Worm (Caenorhabditis elegans) whole organism, L2 larva: ENCODE results near the gene egl-21.

Experiments
- F13H6.1 ChIP-seq: sonication (generic microtip); optimal IDR thresholded peaks from 2 replicates; lab custom pipeline; 2016; ENCODE audit warnings: missing genetic modification characterization, missing compliant biosample characterization
- R02D3.7 ChIP-seq: fragments of 150-350 bp; optimal IDR thresholded peaks from 2 replicates; lab custom pipeline; 2014; ENCODE audit warnings: missing biosample characterization, missing genetic modification characterization
- Y55F3AM.14 ChIP-seq: fragments of 200-800 bp; sonication (Bioruptor generic); optimal IDR thresholded peaks from 2 replicates; lab custom pipeline; 2018; ENCODE audit warnings: mild to moderate bottlenecking, missing genetic modification characterization, missing compliant biosample characterization
- ZK546.5 ChIP-seq: sonication (generic microtip); optimal IDR thresholded peaks from 2 replicates; lab custom pipeline; 2017; ENCODE audit warnings: missing biosample characterization, missing genetic modification characterization
- alr-1 ChIP-seq: fragments of 150-350 bp; optimal IDR thresholded peaks from 2 replicates; lab custom pipeline; 2014; ENCODE audit warnings: missing biosample characterization, missing genetic modification characterization
- ama-1 ChIP-seq: fragments of 150-350 bp; optimal IDR thresholded peaks from 2 replicates; lab custom pipeline; 2018; ENCODE audit warnings: inconsistent platforms
- blmp-1 ChIP-seq: sonication (generic microtip); optimal IDR thresholded peaks from 2 replicates; lab custom pipeline; 2017; ENCODE audit warnings: missing genetic modification characterization, mild to moderate bottlenecking, missing compliant biosample characterization, antibody characterized with exemption, moderate library complexity; ENCODE audit not compliant: insufficient read depth
- ceh-16 ChIP-seq: fragments of 150-350 bp; optimal IDR thresholded peaks from 2 replicates; lab custom pipeline; 2014; ENCODE audit warnings: missing biosample characterization, missing genetic modification characterization
- crh-2 ChIP-seq: sonication (generic microtip); optimal IDR thresholded peaks from 2 replicates; lab custom pipeline; 2017; ENCODE audit warnings: missing biosample characterization, missing genetic modification characterization
- dmd-4 ChIP-seq: sonication (generic microtip); optimal IDR thresholded peaks from 2 replicates; lab custom pipeline; 2017; ENCODE audit warnings: missing biosample characterization, missing genetic modification characterization
- egl-27 ChIP-seq: sonication (generic microtip); optimal IDR thresholded peaks from 3 replicates; lab custom pipeline; 2017; ENCODE audit warnings: missing biosample characterization, missing genetic modification reagents, missing genetic modification characterization
- elt-1 ChIP-seq: fragments of 150-350 bp; optimal IDR thresholded peaks from 2 replicates; lab custom pipeline; 2014; ENCODE audit warnings: missing biosample characterization, missing genetic modification characterization
- elt-3 ChIP-seq: sonication (generic microtip); optimal IDR thresholded peaks from 2 replicates; lab custom pipeline; 2017; ENCODE audit warnings: missing biosample characterization, missing genetic modification characterization
- fos-1 ChIP-seq: fragments of 150-350 bp; optimal IDR thresholded peaks from 2 replicates; lab custom pipeline; 2014; ENCODE audit warnings: missing biosample characterization, missing genetic modification characterization
- gmeb-1 ChIP-seq: fragments of 150-350 bp; optimal IDR thresholded peaks from 2 replicates; lab custom pipeline; 2014; ENCODE audit warnings: missing biosample characterization, missing genetic modification characterization
- lin-11 ChIP-seq: fragments of 150-350 bp; sonication (generic microtip); optimal IDR thresholded peaks from 2 replicates; lab custom pipeline; 2014; ENCODE audit warnings: missing biosample characterization, missing genetic modification characterization, inconsistent platforms, mixed read lengths
- lin-13 ChIP-seq: fragments of 150-350 bp; optimal IDR thresholded peaks from 2 replicates; lab custom pipeline; 2014; ENCODE audit warnings: missing biosample characterization, missing genetic modification reagents, missing genetic modification characterization
- lsy-2 ChIP-seq, 2 experiments: fragments of 150-350 bp in 1 of 2; sonication (generic microtip) in 1 of 2; optimal IDR thresholded peaks; 2 replicates each; lab custom pipeline; 2014 to 2017; ENCODE audit warnings: missing biosample characterization in 2 of 2, missing genetic modification characterization in 2 of 2
- mab-5 ChIP-seq: fragments of 150-350 bp; optimal IDR thresholded peaks from 2 replicates; lab custom pipeline; 2014; ENCODE audit warnings: missing biosample characterization, missing genetic modification characterization
- mbf-1 ChIP-seq: sonication (generic microtip); optimal IDR thresholded peaks from 2 replicates; lab custom pipeline; 2017; ENCODE audit warnings: missing biosample characterization, missing genetic modification characterization
- mdl-1 ChIP-seq, 2 experiments: fragments of 150-350 bp in 1 of 2; sonication (generic microtip) in 1 of 2; optimal IDR thresholded peaks; 2 replicates each; lab custom pipeline; 2017; ENCODE audit warnings: missing biosample characterization in 2 of 2, missing genetic modification characterization in 2 of 2
- nhr-10 ChIP-seq: sonication (generic microtip); optimal IDR thresholded peaks from 2 replicates; lab custom pipeline; 2017; ENCODE audit warnings: missing biosample characterization, missing genetic modification characterization
- nhr-11 ChIP-seq: fragments of 150-350 bp; optimal IDR thresholded peaks from 2 replicates; lab custom pipeline; 2014; ENCODE audit warnings: missing biosample characterization, missing genetic modification characterization
- nhr-129 ChIP-seq: fragments of 150-350 bp; optimal IDR thresholded peaks from 2 replicates; lab custom pipeline; 2014; ENCODE audit warnings: missing biosample characterization, missing genetic modification characterization
- nhr-23 ChIP-seq: fragments of 150-350 bp; optimal IDR thresholded peaks from 2 replicates; lab custom pipeline; 2014; ENCODE audit warnings: missing biosample characterization, missing genetic modification reagents, missing genetic modification characterization
- nhr-237 ChIP-seq: fragments of 150-350 bp; optimal IDR thresholded peaks from 2 replicates; lab custom pipeline; 2014; ENCODE audit warnings: missing biosample characterization, missing genetic modification characterization
- nhr-25 ChIP-seq: fragments of 150-350 bp; sonication (generic microtip); optimal IDR thresholded peaks from 3 replicates; lab custom pipeline; 2014; ENCODE audit warnings: missing biosample characterization, missing genetic modification characterization
- nhr-6 ChIP-seq: fragments of 150-350 bp; optimal IDR thresholded peaks from 2 replicates; lab custom pipeline; 2014; ENCODE audit warnings: missing biosample characterization, missing genetic modification characterization
- nhr-77 ChIP-seq: fragments of 150-350 bp; optimal IDR thresholded peaks from 2 replicates; lab custom pipeline; 2014; ENCODE audit warnings: missing biosample characterization, missing genetic modification characterization
- sem-4 ChIP-seq: fragments of 150-350 bp; optimal IDR thresholded peaks from 2 replicates; lab custom pipeline; 2014; ENCODE audit warnings: missing biosample characterization, missing genetic modification reagents, missing genetic modification characterization
- skn-1 ChIP-seq: sonication (generic microtip); optimal IDR thresholded peaks from 2 replicates; lab custom pipeline; 2017; ENCODE audit warnings: missing biosample characterization, missing genetic modification characterization
- sma-9 ChIP-seq, 2 experiments: fragments of 150-350 bp in 1 of 2; sonication (generic microtip) in 1 of 2; optimal IDR thresholded peaks; 2 replicates each; lab custom pipeline; 2014 to 2016; ENCODE audit warnings: missing genetic modification characterization in 2 of 2, mild to moderate bottlenecking in 1 of 2, missing biosample characterization in 1 of 2, missing compliant biosample characterization in 1 of 2, missing genetic modification reagents in 1 of 2, moderate library complexity in 1 of 2
- snpc-4 ChIP-seq: fragments of 150-350 bp; optimal IDR thresholded peaks from 2 replicates; lab custom pipeline; 2014; ENCODE audit warnings: missing biosample characterization, missing genetic modification characterization
- unc-55 ChIP-seq: fragments of 150-350 bp; sonication (generic microtip); optimal IDR thresholded peaks from 3 replicates; lab custom pipeline; 2014; ENCODE audit warnings: missing biosample characterization, missing genetic modification reagents, missing genetic modification characterization
- ztf-1 ChIP-seq: fragments of 200-800 bp; sonication (Bioruptor generic); conservative IDR thresholded peaks from 2 replicates; pipeline ENCODE4 v1.3.6; 2022; ENCODE audit warnings: missing genetic modification characterization, missing compliant biosample characterization

Gene egl-21

ce11 chrIV:10438901-10439300 is 42.7 kb downstream of the egl-21 start, which contains the start of gene F13B12.3:
Gene F13B12.3, plus strand, starts transcription at chrIV:10439123.
- TF ChIP-seq elt-1 (tag; lab: Kevin White, UChicago) (no peak), crh-2 (tag; lab: Kevin White, UChicago) (peak; percentile 25), unc-55 (GFP tag; lab: Kevin White, UChicago) (no peak), Y55F3AM.14 (no peak), fos-1 (tag; lab: Kevin White, UChicago) (peak; percentile 73), mab-5 (tag; lab: Kevin White, UChicago) (no peak), gmeb-1 (peak; percentile 11), snpc-4 (no peak), sma-9 (GFP tag; optimal IDR thresholded peaks at IDR 0.05; lab: Kevin White, UChicago) (peak; percentile 40), sma-9 (tag; optimal IDR thresholded peaks at IDR 0.05; lab: Kevin White, UChicago) (no peak), elt-3 (no peak), blmp-1 (tag; lab: Kevin White, UChicago) (no peak), alr-1 (no peak)

ce11 chrIV:10437114-10437513 is 44.5 kb downstream of the egl-21 start:
- no peak for TF ChIP-seq mab-5 (tag; lab: Kevin White, UChicago)
- no peak for TF ChIP-seq nhr-23
- no peak for TF ChIP-seq nhr-129 (tag; lab: Kevin White, UChicago)
- no peak for TF ChIP-seq Y55F3AM.14
- no peak for TF ChIP-seq nhr-25 (tag; lab: Kevin White, UChicago)
- no peak for TF ChIP-seq nhr-10
- no peak for TF ChIP-seq crh-2 (tag; lab: Kevin White, UChicago)
- TF ChIP-seq, all 48 proteins: peak for 0

- TF ChIP-seq nhr-11, result no peak
- TF ChIP-seq ceh-16, result no peak
- no peak for TF ChIP-seq gmeb-1
- TF ChIP-seq nhr-77 (tag; lab: Kevin White, UChicago), result no peak
- no peak for TF ChIP-seq R02D3.7 (tag; lab: Kevin White, UChicago)
Measured at ce11 chrIV:10436401-10436800, 45.2 kb downstream of the egl-21 start, which contains the start of gene ins-1. Gene ins-1, plus strand, starts transcription at chrIV:10436701.

ce11 chrIV:10430507-10430906 is 51.1 kb downstream of the egl-21 start:
- TF ChIP-seq ztf-1 (GFP tag; lab: Robert Waterston, UW) (no peak), nhr-6 (tag; lab: Kevin White, UChicago) (no peak), nhr-23 (no peak), F13H6.1 (tag; lab: Kevin White, UChicago) (no peak), crh-2 (tag; lab: Kevin White, UChicago) (no peak), lin-11 (tag; lab: Kevin White, UChicago) (no peak), lsy-2 (tag; optimal IDR thresholded peaks at IDR 0.05; lab: Kevin White, UChicago) (no peak), R02D3.7 (tag; lab: Kevin White, UChicago) (no peak)

ce11 chrIV:10429129-10429528 is 52.5 kb downstream of the egl-21 start, which contains the start of gene F13B12.2:
Gene F13B12.2, minus strand, starts transcription at chrIV:10429130.
- no peak for TF ChIP-seq egl-27 (tag; lab: Kevin White, UChicago)
- TF ChIP-seq skn-1 (tag; lab: Kevin White, UChicago), result peak; percentile 5
- TF ChIP-seq lin-13 (GFP tag; lab: Kevin White, UChicago), result no peak
- no peak for TF ChIP-seq lsy-2 (tag; optimal IDR thresholded peaks at IDR 0.05; lab: Kevin White, UChicago)
- TF ChIP-seq F13H6.1 (tag; lab: Kevin White, UChicago), result no peak
- no peak for TF ChIP-seq nhr-237 (tag; lab: Kevin White, UChicago)
- TF ChIP-seq ama-1 (lab: Kevin White, UChicago), result no peak
- TF ChIP-seq mbf-1 (tag; lab: Kevin White, UChicago), result no peak
- TF ChIP-seq sem-4 (tag; lab: Kevin White, UChicago), result no peak
- no peak for TF ChIP-seq nhr-129 (tag; lab: Kevin White, UChicago)
- no peak for TF ChIP-seq dmd-4 (tag; lab: Kevin White, UChicago)
- no peak for TF ChIP-seq ZK546.5 (tag; lab: Kevin White, UChicago)
- TF ChIP-seq fos-1 (tag; lab: Kevin White, UChicago), result peak; percentile 32
- no peak for TF ChIP-seq nhr-11
- no peak for TF ChIP-seq mdl-1 (tag; optimal IDR thresholded peaks at IDR 0.05; lab: Kevin White, UChicago)
